Worm (Caenorhabditis elegans) whole organism, L4 larva: Measurements from ENCODE around the gene snr-6.

ENCODE experiments used
- nhr-76 ChIP-seq: fragments of 150-350 bp; optimal IDR thresholded peaks from 2 replicates; lab custom pipeline; 2014; ENCODE audit warnings: missing biosample characterization, missing genetic modification characterization
- ztf-11 ChIP-seq: fragments of 150-350 bp; optimal IDR thresholded peaks from 2 replicates; lab custom pipeline; 2014; ENCODE audit warnings: missing biosample characterization, missing genetic modification characterization

ce11 chrIII:12453315-12453714 lies 23.9 kb upstream of the snr-6 start, which contains the start of gene ani-1:
- TF ChIP-seq nhr-76 (no peak), ztf-11 (no peak)
